Worm (Caenorhabditis elegans): ENCODE results near the gene nish-1.

nish-1 gene

ce11 chrIV:10842232-10842631 lies 21.9 kb upstream of the nish-1 start (continued):
- TF ChIP-seq attf-3 (GFP tag; conservative IDR thresholded peaks at IDR 0.05) (peak; percentile 27; the same call in 1 of the 2 replicates), madf-6 (GFP tag; IDR thresholded peaks at IDR 0.05) (peak; percentile 69), nfya-2 (GFP tag; IDR thresholded peaks at IDR 0.05) (no peak), F52B5.7 (tag; optimal IDR thresholded peaks at IDR 0.05) (no peak), Y67H2A.10 (GFP tag; conservative IDR thresholded peaks at IDR 0.05) (no peak), B0261.1 (tag; optimal IDR thresholded peaks at IDR 0.05) (no peak), hrde-1 (tag; optimal IDR thresholded peaks at IDR 0.05; ENCODE audit: borderline replicate concordance) (no peak), Y53F4B.3 (GFP tag; IDR thresholded peaks at IDR 0.05) (no peak), ztf-3 (GFP tag; optimal IDR thresholded peaks at IDR 0.05) (no peak), K12H6.12 (tag; optimal IDR thresholded peaks at IDR 0.05) (no peak), ccch-3 (GFP tag; optimal IDR thresholded peaks at IDR 0.05) (no peak), dox-1 (GFP tag; IDR thresholded peaks at IDR 0.05) (peak; percentile 40), Y79H2A.3 (GFP tag; conservative IDR thresholded peaks at IDR 0.05) (no peak), cebp-2 (GFP tag; IDR thresholded peaks at IDR 0.05) (no peak), hlh-12 (tag; optimal IDR thresholded peaks at IDR 0.05) (no peak), him-1 (tag; optimal IDR thresholded peaks at IDR 0.05) (no peak), madf-3 (GFP tag; IDR thresholded peaks at IDR 0.05) (no peak), efl-1 (GFP tag; optimal IDR thresholded peaks at IDR 0.05) (no peak), ama-1 (optimal IDR thresholded peaks at IDR 0.05) (no peak), ama-1 (GFP tag; optimal IDR thresholded peaks at IDR 0.05) (peak in 1 of 2 experiments; percentile 28), ZK185.1 (tag; optimal IDR thresholded peaks at IDR 0.05; ENCODE audit: poor library complexity, severe bottlenecking) (no peak), mes-4 (tag; optimal IDR thresholded peaks at IDR 0.05) (no peak), F49E8.2 (tag; optimal IDR thresholded peaks at IDR 0.05; ENCODE audit: insufficient read depth) (peak; percentile 29), lin-54 (GFP tag; optimal IDR thresholded peaks at IDR 0.05) (no peak)

ce11 chrIV:10842705-10843364 lies 21.3 kb upstream of the nish-1 start, which contains the start of gene T11G6.5:
Gene T11G6.5, minus strand, starts transcription at chrIV:10842755.
- TF ChIP-seq F23B12.7 (tag; optimal IDR thresholded peaks at IDR 0.05; ENCODE audit: insufficient read depth) (peak; percentile 44), Y95B8A.8 (GFP tag; IDR thresholded peaks at IDR 0.05) (no peak), mcd-1 (GFP tag; IDR thresholded peaks at IDR 0.05) (peak; percentile 24; the same call in 1 of the 2 replicates), nhr-80 (tag; optimal IDR thresholded peaks at IDR 0.05) (peak; percentile 1), aptf-3 (GFP tag; IDR thresholded peaks at IDR 0.05) (no peak), snpc-1.3 (tag; optimal IDR thresholded peaks at IDR 0.05; ENCODE audit: insufficient read depth) (no peak), Y67H2A.10 (GFP tag; conservative IDR thresholded peaks at IDR 0.05) (no peak), lir-1 (GFP tag; conservative IDR thresholded peaks at IDR 0.05) (no peak), mel-28 (tag; optimal IDR thresholded peaks at IDR 0.05; ENCODE audit: borderline replicate concordance) (no peak), lsl-1 (GFP tag; optimal IDR thresholded peaks at IDR 0.05) (peak; percentile 50), B0019.2 (GFP tag; conservative IDR thresholded peaks at IDR 0.05) (no peak), attf-5 (GFP tag; optimal IDR thresholded peaks at IDR 0.05) (peak; percentile 47), dpff-1 (tag; optimal IDR thresholded peaks at IDR 0.05) (no peak), pbrm-1 (GFP tag; IDR thresholded peaks at IDR 0.05) (no peak), hmg-1.2 (GFP tag; IDR thresholded peaks at IDR 0.05) (peak; percentile 24; the same call in 1 of the 2 replicates), dox-1 (GFP tag; IDR thresholded peaks at IDR 0.05) (0 out of 2 replicates have a peak, but pooled peaks have one; percentile 28), snpc-4 (GFP tag; optimal IDR thresholded peaks at IDR 0.05) (no peak), snpc-4 (tag; optimal IDR thresholded peaks at IDR 0.05) (peak in 1 of 4 experiments; percentile 13)

All from whole organism, young adult.